Worm (Caenorhabditis elegans): Measurements from ENCODE around the gene K09G1.1.
A peak's percentile ranks its signal among the peaks of the same experiment; 100 is the strongest.

K09G1.1 gene

DNA sequence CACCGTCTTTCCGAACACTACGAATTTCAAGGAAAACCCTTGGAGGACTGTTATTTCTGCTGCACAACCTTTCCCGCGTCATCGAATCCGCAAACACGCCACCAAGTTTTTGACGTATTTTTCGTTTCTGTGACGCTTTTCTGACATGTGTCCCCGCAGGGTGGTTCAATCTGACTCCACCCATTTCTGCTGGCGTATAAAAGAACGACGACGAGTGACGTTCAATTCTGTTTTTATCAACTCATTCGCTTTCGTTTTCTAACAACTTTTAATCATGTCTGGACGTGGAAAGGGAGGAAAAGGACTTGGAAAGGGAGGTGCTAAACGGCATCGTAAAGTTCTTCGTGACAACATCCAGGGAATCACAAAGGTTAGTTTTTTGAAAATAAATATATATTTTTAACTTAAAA is 36.5 kb upstream of the K09G1.1 start, which contains the start of gene his-37 (continued):
- TF ChIP-seq dmd-4 (tag; optimal IDR thresholded peaks at IDR 0.05; ENCODE audit: borderline replicate concordance), result peak; percentile 11
- no peak for TF ChIP-seq fkh-6 (tag; optimal IDR thresholded peaks at IDR 0.05)
- TF ChIP-seq ceh-34 (tag; optimal IDR thresholded peaks at IDR 0.05), result peak; percentile 67
- peak; percentile 38 for TF ChIP-seq T23F11.4 (GFP tag; optimal IDR thresholded peaks at IDR 0.05)
- TF ChIP-seq Y22D7AL.16 (tag; optimal IDR thresholded peaks at IDR 0.05), result no peak
- no peak for TF ChIP-seq hlh-13 (GFP tag; optimal IDR thresholded peaks at IDR 0.05)
- peak; percentile 45 for TF ChIP-seq ceh-30 (tag; optimal IDR thresholded peaks at IDR 0.05)
- TF ChIP-seq ceh-22 (tag; optimal IDR thresholded peaks at IDR 0.05), result no peak
- TF ChIP-seq tbx-7 (tag; optimal IDR thresholded peaks at IDR 0.05), result peak; percentile 25
- TF ChIP-seq eyg-1 (tag; optimal IDR thresholded peaks at IDR 0.05), result no peak
- no peak for TF ChIP-seq pat-9 (tag; optimal IDR thresholded peaks at IDR 0.05)
- peak; percentile 57 for TF ChIP-seq syd-9 (tag; optimal IDR thresholded peaks at IDR 0.05)
- TF ChIP-seq lim-6 (tag; optimal IDR thresholded peaks at IDR 0.05), result no peak
- TF ChIP-seq ama-1 (optimal IDR thresholded peaks at IDR 0.05), result no peak
- TF ChIP-seq nhr-11 (tag; optimal IDR thresholded peaks at IDR 0.05), result peak; percentile 85
- no peak for TF ChIP-seq ceh-19 (GFP tag; optimal IDR thresholded peaks at IDR 0.05)
- TF ChIP-seq unc-55 (GFP tag; optimal IDR thresholded peaks at IDR 0.05), result peak; percentile 92
- TF ChIP-seq npax-4 (tag; optimal IDR thresholded peaks at IDR 0.05), result no peak
- no peak for TF ChIP-seq ceh-9 (tag; optimal IDR thresholded peaks at IDR 0.05)
- no peak for TF ChIP-seq zip-5 (tag; optimal IDR thresholded peaks at IDR 0.05)
- peak; percentile 43 for TF ChIP-seq ceh-48 (tag; optimal IDR thresholded peaks at IDR 0.05)
- TF ChIP-seq K09A11.1 (tag; optimal IDR thresholded peaks at IDR 0.05; ENCODE audit: insufficient read depth), result no peak
- TF ChIP-seq K02D7.2 (tag; optimal IDR thresholded peaks at IDR 0.05), result no peak
- TF ChIP-seq C38D4.7 (GFP tag; optimal IDR thresholded peaks at IDR 0.05), result no peak
- TF ChIP-seq sdc-2 (tag; optimal IDR thresholded peaks at IDR 0.05), result no peak
- TF ChIP-seq hlh-15 (tag; optimal IDR thresholded peaks at IDR 0.05), result no peak
- no peak for TF ChIP-seq sox-2 (GFP tag; IDR thresholded peaks at IDR 0.05)

DNA sequence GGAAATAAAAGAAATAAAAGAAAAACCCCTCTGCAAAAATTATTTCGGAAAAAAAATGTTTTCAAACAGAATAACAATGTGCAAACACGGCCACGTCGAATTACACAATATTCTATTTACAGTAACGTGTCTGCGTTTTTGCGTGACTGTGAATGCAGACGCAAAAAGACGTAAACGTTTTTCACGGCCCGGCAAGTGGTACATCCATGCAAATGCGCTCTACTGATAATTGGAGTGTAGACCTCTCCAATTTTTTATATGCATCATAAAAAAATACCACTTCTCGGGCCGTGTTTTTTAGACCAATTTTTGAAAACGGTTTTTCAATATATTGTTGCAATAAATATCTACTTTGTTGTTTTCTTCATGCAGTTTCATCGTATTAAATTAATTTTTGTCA is 33.9 kb upstream of the K09G1.1 start, which contains the start of gene nstp-10:
TSS of gene nstp-10 (minus strand) at position 378 of the 400 bp plus-strand sequence.
- TF ChIP-seq ceh-19 (GFP tag; optimal IDR thresholded peaks at IDR 0.05) (no peak), ceh-31 (tag; optimal IDR thresholded peaks at IDR 0.05) (peak; percentile 43), K09A11.1 (tag; optimal IDR thresholded peaks at IDR 0.05; ENCODE audit: insufficient read depth) (no peak), odd-2 (tag; optimal IDR thresholded peaks at IDR 0.05) (no peak), ceh-2 (tag; optimal IDR thresholded peaks at IDR 0.05) (no peak), tbx-7 (tag; optimal IDR thresholded peaks at IDR 0.05) (no peak), ceh-45 (GFP tag; IDR thresholded peaks at IDR 0.05) (no peak), fkh-6 (tag; optimal IDR thresholded peaks at IDR 0.05) (no peak)

DNA sequence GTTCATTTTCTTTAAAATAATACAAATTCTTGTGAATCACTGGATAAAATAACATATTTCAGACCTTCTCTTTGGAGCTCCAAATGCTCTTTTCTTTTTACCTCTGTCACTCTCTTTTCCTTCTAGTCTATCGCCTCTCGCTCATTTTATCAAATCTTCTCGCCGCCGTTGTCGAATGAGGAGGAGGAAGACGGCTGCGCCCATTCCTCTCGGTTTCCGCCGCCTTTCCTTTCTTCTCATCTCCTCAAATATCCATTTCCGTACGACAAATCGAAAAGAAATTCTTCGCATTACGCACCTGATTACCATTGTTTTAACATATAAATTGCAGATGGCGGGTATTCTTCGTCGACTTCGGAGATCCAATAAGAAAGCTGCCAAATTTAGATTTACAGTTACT is 33.0 kb upstream of the K09G1.1 start, which contains the start of gene ehbp-1:
TSS of gene ehbp-1 (plus strand) at position 332 of the 400 bp plus-strand sequence.
- TF ChIP-seq ahr-1 (tag; optimal IDR thresholded peaks at IDR 0.05), result no peak
- no peak for TF ChIP-seq C38D4.7 (GFP tag; optimal IDR thresholded peaks at IDR 0.05)
- peak; percentile 88 for TF ChIP-seq unc-42 (tag; optimal IDR thresholded peaks at IDR 0.05)
- no peak for TF ChIP-seq ceh-22 (tag; optimal IDR thresholded peaks at IDR 0.05)
- no peak for TF ChIP-seq hlh-6 (tag; optimal IDR thresholded peaks at IDR 0.05)
- TF ChIP-seq ref-2 (tag; optimal IDR thresholded peaks at IDR 0.05), result no peak
- TF ChIP-seq ceh-31 (tag; optimal IDR thresholded peaks at IDR 0.05), result peak; percentile 22

DNA sequence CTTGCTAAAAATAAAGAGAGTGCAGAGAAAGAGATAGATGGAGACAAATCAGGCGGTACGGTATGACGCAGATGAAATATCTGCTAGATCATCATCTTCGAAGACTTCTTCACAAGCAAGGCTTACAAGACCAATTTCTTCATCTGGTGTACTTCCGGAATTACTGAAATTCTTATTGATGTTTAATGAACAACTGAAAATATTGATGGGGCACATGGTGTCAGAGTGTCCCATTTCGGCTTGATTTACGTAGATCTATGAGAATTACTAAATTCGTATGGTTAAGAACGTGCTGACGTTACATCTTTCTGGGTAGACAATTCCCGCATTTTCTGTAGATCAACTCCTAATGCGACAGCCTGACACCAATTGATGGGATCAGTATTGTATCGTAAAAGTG is 26.7 kb upstream of the K09G1.1 start:
- TF ChIP-seq syd-9 (tag; optimal IDR thresholded peaks at IDR 0.05), result no peak
- no peak for TF ChIP-seq fkh-10 (GFP tag; optimal IDR thresholded peaks at IDR 0.05)
- TF ChIP-seq hlh-15 (tag; optimal IDR thresholded peaks at IDR 0.05), result no peak
- TF ChIP-seq dmd-4 (tag; optimal IDR thresholded peaks at IDR 0.05; ENCODE audit: borderline replicate concordance), result no peak
- no peak for TF ChIP-seq pros-1 (tag; optimal IDR thresholded peaks at IDR 0.05)
- no peak for TF ChIP-seq ceh-19 (GFP tag; optimal IDR thresholded peaks at IDR 0.05)

Data from whole organism, late embryonic.